Fruit fly (Drosophila melanogaster): ENCODE measurements around the gene CG43232.

The CG43232 gene

DNA sequence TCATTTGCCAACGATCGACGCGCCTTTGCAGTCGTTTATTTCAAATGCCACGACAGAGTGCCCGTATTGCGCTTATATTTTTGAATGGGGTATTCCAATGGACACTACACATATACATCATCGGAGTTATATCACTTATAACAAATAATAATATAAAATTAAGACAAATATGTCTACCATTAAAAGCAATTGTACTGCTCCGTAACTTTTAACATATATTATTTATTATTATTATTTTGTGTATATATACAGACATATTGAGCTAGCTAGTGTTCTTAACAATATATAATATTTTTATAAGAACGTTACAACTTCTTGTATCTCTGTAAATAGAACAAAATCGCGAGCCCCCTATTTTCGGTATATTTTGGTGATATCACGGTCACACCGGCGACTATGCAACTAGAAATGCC is 32.1 kb downstream of the CG43232 start, which contains the start of the genes sip2 and Coprox (continued):
- TF ChIP-seq CG18476 (GFP tag; optimal IDR thresholded peaks at IDR 0.05) (no peak), Spps (tag; optimal IDR thresholded peaks at IDR 0.05) (peak; percentile 52), CG14965 (GFP tag; optimal IDR thresholded peaks at IDR 0.05; ENCODE audit: borderline replicate concordance) (no peak), zfh1 (GFP tag; IDR thresholded peaks at IDR 0.05) (no peak), CG17328 (GFP tag; IDR thresholded peaks at IDR 0.05) (0 out of 2 replicates have a peak, but pooled peaks have one; percentile 24), zen2 (GFP tag; IDR thresholded peaks at IDR 0.05; ENCODE audit: partially characterized antibody) (no peak), az2 (GFP tag; optimal IDR thresholded peaks at IDR 0.05) (peak; percentile 63), CG31441 (GFP tag; IDR thresholded peaks at IDR 0.05) (peak; percentile 85), nom (GFP tag; optimal IDR thresholded peaks at IDR 0.05) (peak; percentile 21), CG42726 (GFP tag; IDR thresholded peaks at IDR 0.05; ENCODE audit: partially characterized antibody) (no peak), CG17829 (tag; optimal IDR thresholded peaks at IDR 0.05) (peak; percentile 88), Optix (GFP tag; IDR thresholded peaks at IDR 0.05) (no peak), cas (GFP tag; IDR thresholded peaks at IDR 0.05) (no peak), gcm2 (GFP tag; optimal IDR thresholded peaks at IDR 0.05) (no peak), chinmo (GFP tag; IDR thresholded peaks at IDR 0.05; ENCODE audit: partially characterized antibody) (0 out of 4 replicates have a peak, but pooled peaks have one; percentile 22), zen (tag; optimal IDR thresholded peaks at IDR 0.05) (peak; percentile 64), twi (tag; optimal IDR thresholded peaks at IDR 0.05) (peak; percentile 63), org-1 (GFP tag; optimal IDR thresholded peaks at IDR 0.05) (no peak), NFAT (GFP tag; IDR thresholded peaks at IDR 0.05) (no peak; the same call in 1 of the 2 replicates), aop (GFP tag; IDR thresholded peaks at IDR 0.05) (no peak), CG17612 (GFP tag; IDR thresholded peaks at IDR 0.05) (no peak), Kr (GFP tag; optimal IDR thresholded peaks at IDR 0.05) (no peak), Tbp (GFP tag; optimal IDR thresholded peaks at IDR 0.05) (no peak), CG8388 (GFP tag; optimal IDR thresholded peaks at IDR 0.05) (peak; percentile 59), sna (GFP tag; IDR thresholded peaks at IDR 0.05; ENCODE audit: partially characterized antibody) (no peak), Dad (GFP tag; optimal IDR thresholded peaks at IDR 0.05) (no peak), CG10209 (GFP tag; optimal IDR thresholded peaks at IDR 0.05) (peak; percentile 63), Nf-YA (GFP tag; IDR thresholded peaks at IDR 0.05) (no peak), CG12236 (GFP tag; optimal IDR thresholded peaks at IDR 0.05) (no peak), Mes4 (GFP tag; optimal IDR thresholded peaks at IDR 0.05) (no peak), Sry-δ (GFP tag; optimal IDR thresholded peaks at IDR 0.05) (no peak), gfzf (GFP tag; optimal IDR thresholded peaks at IDR 0.05) (peak; percentile 49), rib (GFP tag; IDR thresholded peaks at IDR 0.05) (peak; percentile 50; the same call in 1 of the 2 replicates), HLH54F (GFP tag; optimal IDR thresholded peaks at IDR 0.05) (no peak), CG9609 (GFP tag; optimal IDR thresholded peaks at IDR 0.05) (no peak), CG2712 (tag; optimal IDR thresholded peaks at IDR 0.05) (peak; percentile 88), gsb-n (tag; optimal IDR thresholded peaks at IDR 0.05) (no peak), ato (GFP tag; IDR thresholded peaks at IDR 0.05; ENCODE audit: partially characterized antibody) (no peak), shn (GFP tag; optimal IDR thresholded peaks at IDR 0.05) (no peak), Sox100B (GFP tag; optimal IDR thresholded peaks at IDR 0.05) (no peak), tll (GFP tag; optimal IDR thresholded peaks at IDR 0.05) (no peak), dysf (GFP tag; IDR thresholded peaks at IDR 0.05) (peak; percentile 65), Xrp1 (GFP tag; IDR thresholded peaks at IDR 0.05) (peak; percentile 67), knrl (GFP tag; IDR thresholded peaks at IDR 0.05; ENCODE audit: partially characterized antibody) (no peak), tup (GFP tag; optimal IDR thresholded peaks at IDR 0.05) (no peak), pita (GFP tag; optimal IDR thresholded peaks at IDR 0.05) (no peak), h (optimal IDR thresholded peaks at IDR 0.05) (no peak), lbe (GFP tag; optimal IDR thresholded peaks at IDR 0.05) (peak; percentile 15), Awh (GFP tag; IDR thresholded peaks at IDR 0.05) (peak; percentile 32; the same call in 1 of the 2 replicates), inv (GFP tag; IDR thresholded peaks at IDR 0.05; ENCODE audit: partially characterized antibody) (no peak), CG2678 (tag; optimal IDR thresholded peaks at IDR 0.05) (peak; percentile 86)
